Worm (Caenorhabditis elegans) whole organism, L2 larva: ENCODE data around the gene W08F4.1.

Experiments
- elt-1 ChIP-seq: fragments of 150-350 bp; optimal IDR thresholded peaks from 2 replicates; lab custom pipeline; 2014; ENCODE audit warnings: missing biosample characterization, missing genetic modification characterization
- nhr-6 ChIP-seq: fragments of 150-350 bp; optimal IDR thresholded peaks from 2 replicates; lab custom pipeline; 2014; ENCODE audit warnings: missing biosample characterization, missing genetic modification characterization
- snpc-4 ChIP-seq: fragments of 150-350 bp; optimal IDR thresholded peaks from 2 replicates; lab custom pipeline; 2014; ENCODE audit warnings: missing biosample characterization, missing genetic modification characterization
- unc-62 ChIP-seq: fragments of 150-350 bp; optimal IDR thresholded peaks from 2 replicates; lab custom pipeline; 2014; ENCODE audit warnings: missing biosample characterization, missing genetic modification reagents, missing genetic modification characterization
- ztf-11 ChIP-seq: sonication (generic microtip); optimal IDR thresholded peaks from 2 replicates; lab custom pipeline; 2017; ENCODE audit warnings: missing biosample characterization, missing genetic modification characterization

DNA sequence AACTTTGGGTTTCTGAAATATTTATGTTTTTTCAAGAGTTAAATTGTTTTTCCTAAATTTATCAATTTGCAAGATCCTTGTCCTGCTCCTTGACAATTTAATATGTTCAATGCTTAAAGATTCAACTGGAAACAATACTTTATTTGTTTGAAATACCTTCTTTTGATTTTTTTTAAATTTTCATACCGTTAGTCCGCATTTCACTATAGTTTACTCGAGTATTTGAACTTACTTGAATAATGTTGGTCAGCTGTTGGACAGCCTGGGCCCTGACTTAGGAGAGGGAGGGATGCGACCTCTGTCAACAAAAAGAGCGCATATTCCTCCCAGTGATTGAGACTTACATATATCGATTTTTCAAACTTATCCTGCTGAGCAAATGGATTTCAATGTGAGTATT is 12.7 kb downstream of the W08F4.1 start, which contains the start of gene W04H10.5:
- no peak for TF ChIP-seq nhr-6 (tag; lab: Kevin White, UChicago)
- no peak for TF ChIP-seq ztf-11
- no peak for TF ChIP-seq unc-62 (GFP tag; lab: Kevin White, UChicago)
- no peak for TF ChIP-seq elt-1 (tag; lab: Kevin White, UChicago)
- TF ChIP-seq snpc-4 (tag; lab: Kevin White, UChicago): no peak
